Fruit fly (Drosophila melanogaster) whole organism, prepupa: ENCODE measurements around the gene CG32354.

Experiments
- Blimp-1 ChIP-seq: fragments of 200-800 bp; sonication (Bioruptor generic); optimal IDR thresholded peaks from 3 replicates; lab custom pipeline; 2017; ENCODE audit warnings: missing biosample characterization, missing genetic modification characterization, mild to moderate bottlenecking, moderate library complexity, missing genetic modification reagents
- CG10631 ChIP-seq: fragments of 200-800 bp; sonication (Bioruptor generic); optimal IDR thresholded peaks from 2 replicates; lab custom pipeline; 2016; ENCODE audit warnings: missing biosample characterization, missing genetic modification characterization
- CG11762 ChIP-seq: fragments of 200-800 bp; sonication (Bioruptor generic); optimal IDR thresholded peaks from 3 replicates; lab custom pipeline; 2016; ENCODE audit warnings: missing biosample characterization, missing genetic modification characterization; ENCODE audit not compliant: insufficient read depth
- CG11902 ChIP-seq: fragments of 200-800 bp; sonication (Bioruptor generic); optimal IDR thresholded peaks from 3 replicates; lab custom pipeline; 2016; ENCODE audit warnings: missing biosample characterization, missing genetic modification characterization
- CG15336 ChIP-seq: fragments of 200-800 bp; sonication (Bioruptor generic); IDR thresholded peaks from 2 replicates; pipeline ENCODE4 v1.3.6; 2022; ENCODE audit warnings: missing biosample characterization, missing genetic modification characterization
- CG1621 ChIP-seq: fragments of 200-800 bp; sonication (Bioruptor generic); optimal IDR thresholded peaks from 3 replicates; lab custom pipeline; 2018; ENCODE audit warnings: missing biosample characterization, mild to moderate bottlenecking, missing genetic modification characterization
- CG3032 ChIP-seq: fragments of 200-800 bp; optimal IDR thresholded peaks from 2 replicates; lab custom pipeline; 2019; ENCODE audit warnings: missing biosample characterization, mild to moderate bottlenecking, missing genetic modification characterization, moderate library complexity
- CG3919 ChIP-seq: fragments of 200-800 bp; sonication (Bioruptor generic); optimal IDR thresholded peaks from 3 replicates; lab custom pipeline; 2016; ENCODE audit warnings: missing biosample characterization, missing genetic modification characterization
- CG4318 ChIP-seq: fragments of 200-800 bp; sonication (Bioruptor generic); optimal IDR thresholded peaks from 3 replicates; lab custom pipeline; 2017; ENCODE audit warnings: missing biosample characterization, mild to moderate bottlenecking, missing genetic modification characterization
- CG6276 ChIP-seq: fragments of 200-800 bp; sonication (Bioruptor generic); optimal IDR thresholded peaks from 2 replicates; lab custom pipeline; 2017; ENCODE audit warnings: missing biosample characterization, mild to moderate bottlenecking, missing genetic modification characterization
- CG6792 ChIP-seq: fragments of 200-800 bp; sonication (Bioruptor generic); optimal IDR thresholded peaks from 3 replicates; lab custom pipeline; 2016; ENCODE audit warnings: missing biosample characterization, missing genetic modification characterization
- CG6808 ChIP-seq: fragments of 200-800 bp; sonication (Bioruptor generic); optimal IDR thresholded peaks from 3 replicates; lab custom pipeline; 2017; ENCODE audit warnings: missing biosample characterization, missing genetic modification characterization, mild to moderate bottlenecking, moderate library complexity, missing genetic modification reagents
- CG6854 ChIP-seq: fragments of 200-800 bp; sonication (Bioruptor generic); optimal IDR thresholded peaks from 2 replicates; lab custom pipeline; 2017; ENCODE audit warnings: missing biosample characterization, mild to moderate bottlenecking, missing genetic modification characterization
- CG7368 ChIP-seq: fragments of 200-800 bp; sonication (Bioruptor generic); optimal IDR thresholded peaks from 3 replicates; lab custom pipeline; 2016; ENCODE audit warnings: missing biosample characterization, missing genetic modification characterization
- CG8119 ChIP-seq: fragments of 200-800 bp; sonication (Bioruptor generic); IDR thresholded peaks from 3 replicates; pipeline ENCODE4 v1.3.6; 2022; ENCODE audit warnings: missing biosample characterization, missing genetic modification characterization
- CG8319 ChIP-seq: fragments of 200-800 bp; sonication (Bioruptor generic); optimal IDR thresholded peaks from 3 replicates; lab custom pipeline; 2016; ENCODE audit warnings: missing biosample characterization, missing genetic modification characterization
- CG9139 ChIP-seq: fragments of 200-800 bp; sonication (Bioruptor generic); optimal IDR thresholded peaks from 3 replicates; lab custom pipeline; 2017; ENCODE audit warnings: missing biosample characterization, mild to moderate bottlenecking, missing genetic modification characterization
- Eip75B ChIP-seq: fragments of 200-800 bp; sonication (Bioruptor generic); optimal IDR thresholded peaks from 3 replicates; lab custom pipeline; 2016; ENCODE audit warnings: missing biosample characterization, missing genetic modification characterization
- Eip78C ChIP-seq: fragments of 200-800 bp; sonication (Bioruptor generic); peaks from one replicate; lab custom pipeline; 2016; ENCODE audit warnings: missing biosample characterization, missing genetic modification characterization
- Eip93F ChIP-seq: fragments of 200-800 bp; sonication (Bioruptor generic); optimal IDR thresholded peaks from 2 replicates; lab custom pipeline; 2016; ENCODE audit warnings: missing biosample characterization, mild to moderate bottlenecking, missing genetic modification characterization
- Ets21C ChIP-seq: fragments of 200-800 bp; sonication (Bioruptor generic); optimal IDR thresholded peaks from 3 replicates; lab custom pipeline; 2016; ENCODE audit warnings: missing biosample characterization, missing genetic modification characterization
- Gug ChIP-seq: fragments of 200-800 bp; sonication (Bioruptor generic); IDR thresholded peaks from 2 replicates; pipeline ENCODE4 v1.3.6; 2022; ENCODE audit warnings: missing biosample characterization, missing genetic modification characterization
- Hr38 ChIP-seq: sonication (Bioruptor generic); optimal IDR thresholded peaks from 2 replicates; lab custom pipeline; 2016; ENCODE audit warnings: missing biosample characterization, missing genetic modification characterization
- Hr39 ChIP-seq: fragments of 200-800 bp; sonication (Bioruptor generic); optimal IDR thresholded peaks from 2 replicates; lab custom pipeline; 2016; ENCODE audit warnings: missing biosample characterization, missing genetic modification characterization
- Hr4 ChIP-seq: fragments of 200-800 bp; sonication (Bioruptor generic); optimal IDR thresholded peaks from 3 replicates; lab custom pipeline; 2016; ENCODE audit warnings: missing biosample characterization, missing genetic modification characterization
- Lpt ChIP-seq: fragments of 200-800 bp; sonication (Bioruptor generic); optimal IDR thresholded peaks from 3 replicates; lab custom pipeline; 2016; ENCODE audit warnings: missing biosample characterization, missing genetic modification characterization
- Met ChIP-seq: fragments of 200-800 bp; sonication (Bioruptor generic); optimal IDR thresholded peaks from 3 replicates; lab custom pipeline; 2016; ENCODE audit warnings: missing biosample characterization, missing genetic modification characterization
- OdsH ChIP-seq: fragments of 200-800 bp; sonication (Bioruptor generic); optimal IDR thresholded peaks from 3 replicates; lab custom pipeline; 2016; ENCODE audit warnings: missing biosample characterization, missing genetic modification characterization
- Smox ChIP-seq: fragments of 200-800 bp; sonication (Bioruptor generic); optimal IDR thresholded peaks from 3 replicates; lab custom pipeline; 2016; ENCODE audit warnings: missing biosample characterization, missing genetic modification characterization
- Sox102F ChIP-seq: fragments of 200-800 bp; sonication (Bioruptor generic); optimal IDR thresholded peaks from 2 replicates; lab custom pipeline; 2016; ENCODE audit warnings: missing biosample characterization, mild to moderate bottlenecking, missing genetic modification characterization
- Sox14 ChIP-seq: fragments of 200-800 bp; sonication (Bioruptor generic); optimal IDR thresholded peaks from 3 replicates; lab custom pipeline; 2016; ENCODE audit warnings: missing biosample characterization, missing genetic modification characterization
- Sox15 ChIP-seq: fragments of 200-800 bp; sonication (Bioruptor generic); optimal IDR thresholded peaks from 3 replicates; lab custom pipeline; 2016; ENCODE audit warnings: missing biosample characterization, missing genetic modification characterization
- achi ChIP-seq: fragments of 200-800 bp; sonication (Bioruptor generic); optimal IDR thresholded peaks from 3 replicates; lab custom pipeline; 2016; ENCODE audit warnings: missing biosample characterization, missing genetic modification characterization
- acj6 ChIP-seq: fragments of 200-800 bp; sonication (Bioruptor generic); optimal IDR thresholded peaks from 3 replicates; lab custom pipeline; 2016; ENCODE audit warnings: missing biosample characterization, missing genetic modification characterization
- dac ChIP-seq: fragments of 200-800 bp; sonication (Bioruptor generic); optimal IDR thresholded peaks from 2 replicates; lab custom pipeline; 2017; ENCODE audit warnings: missing biosample characterization, mild to moderate bottlenecking, missing genetic modification characterization
- dsx ChIP-seq: fragments of 200-800 bp; optimal IDR thresholded peaks from 3 replicates; lab custom pipeline; 2019; ENCODE audit warnings: missing biosample characterization, mild to moderate bottlenecking, missing genetic modification characterization, moderate library complexity; ENCODE audit not compliant: poor library complexity, severe bottlenecking
- esn ChIP-seq: fragments of 200-800 bp; sonication (Bioruptor generic); optimal IDR thresholded peaks from 2 replicates; lab custom pipeline; 2016; ENCODE audit warnings: missing biosample characterization, mild to moderate bottlenecking, missing genetic modification characterization, moderate library complexity
- fd59A ChIP-seq: fragments of 200-800 bp; sonication (Bioruptor generic); optimal IDR thresholded peaks from 2 replicates; lab custom pipeline; 2017; ENCODE audit warnings: missing biosample characterization, mild to moderate bottlenecking, missing genetic modification characterization, missing genetic modification reagents
- fd85E ChIP-seq: fragments of 200-800 bp; sonication (Bioruptor generic); optimal IDR thresholded peaks from 3 replicates; lab custom pipeline; 2016; ENCODE audit warnings: missing biosample characterization, missing genetic modification characterization
- net ChIP-seq: fragments of 200-800 bp; sonication (Bioruptor generic); optimal IDR thresholded peaks from 3 replicates; lab custom pipeline; 2016; ENCODE audit warnings: missing biosample characterization, missing genetic modification characterization
- salr ChIP-seq, 2 experiments: fragments of 200-800 bp; sonication (Bioruptor generic); optimal IDR thresholded peaks; 3 replicates each; lab custom pipeline; 2016 to 2018; ENCODE audit warnings: missing biosample characterization in 2 of 2, missing genetic modification characterization in 2 of 2, mild to moderate bottlenecking in 1 of 2
- spab ChIP-seq: fragments of 200-800 bp; sonication (Bioruptor generic); optimal IDR thresholded peaks from 2 replicates; lab custom pipeline; 2017; ENCODE audit warnings: missing biosample characterization, mild to moderate bottlenecking, missing genetic modification characterization, missing genetic modification reagents
- ss ChIP-seq, 2 experiments: fragments of 200-800 bp; sonication (Bioruptor generic); optimal IDR thresholded peaks; 2 replicates in 1 of 2; 3 replicates in 1 of 2; lab custom pipeline; 2017 to 2018; ENCODE audit warnings: mild to moderate bottlenecking in 2 of 2, missing biosample characterization in 2 of 2, missing genetic modification characterization in 2 of 2, moderate library complexity in 1 of 2
- svp ChIP-seq: fragments of 200-800 bp; sonication (Bioruptor generic); peaks from one replicate; lab custom pipeline; 2016; ENCODE audit warnings: missing biosample characterization, missing genetic modification characterization
- vri ChIP-seq: fragments of 200-800 bp; sonication (Bioruptor generic); optimal IDR thresholded peaks from 3 replicates; lab custom pipeline; 2016; ENCODE audit warnings: missing biosample characterization, mild to moderate bottlenecking, missing genetic modification characterization

The CG32354 gene

DNA sequence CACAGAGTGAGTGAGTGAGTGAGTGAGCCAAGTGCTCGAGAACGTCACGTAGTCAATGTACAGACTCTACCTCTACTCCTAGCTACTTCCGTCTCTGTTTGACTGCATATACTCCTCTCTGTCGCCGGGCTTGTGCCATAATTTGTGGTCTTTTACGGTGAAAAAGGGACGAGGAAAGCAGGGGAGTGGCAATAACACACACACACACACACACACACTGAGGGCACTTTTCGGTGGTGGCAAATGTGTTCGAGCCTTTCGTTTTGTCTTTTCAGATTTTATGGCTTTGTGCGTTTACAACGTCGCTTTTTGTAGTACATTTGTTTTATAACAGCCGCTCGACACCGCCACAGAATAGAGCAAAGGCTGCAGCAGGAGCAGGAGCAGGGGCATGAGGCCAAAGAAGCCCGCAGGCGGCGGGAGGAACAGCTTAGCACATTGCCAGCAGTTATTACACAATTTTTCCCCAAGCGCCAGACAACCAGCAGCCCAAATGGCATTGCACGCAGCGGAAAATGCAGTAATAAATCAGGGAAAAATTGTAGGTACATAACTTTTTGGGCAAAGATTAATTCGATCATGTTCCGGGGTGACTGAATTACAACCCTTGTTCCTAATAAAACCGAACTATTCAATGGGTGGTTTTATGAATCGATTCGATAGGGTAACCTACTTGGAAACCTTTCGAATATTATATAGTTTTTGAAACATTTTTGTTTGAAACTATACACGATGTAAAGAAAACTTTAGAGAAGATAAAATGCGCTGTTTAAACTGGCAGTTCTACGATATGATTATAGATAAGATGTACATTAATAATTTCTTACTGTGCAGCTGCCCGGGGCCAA is 37.0 kb upstream of the CG32354 start (continued):
- TF ChIP-seq CG6276 (peak; percentile 51), CG10631 (GFP tag; lab: Kevin White, UChicago) (peak; percentile 61), Hr4 (peak; percentile 57), Blimp-1 (GFP tag; lab: Kevin White, UChicago) (no peak), CG11902 (GFP tag; lab: Kevin White, UChicago) (peak; percentile 9), Eip78C (GFP tag; lab: Kevin White, UChicago) (peak; percentile 95), vri (GFP tag; lab: Kevin White, UChicago) (peak; percentile 5), CG15336 (peak; percentile 61), Gug (GFP tag; lab: Robert Waterston, UW) (peak; percentile 47), CG6792 (GFP tag; lab: Kevin White, UChicago) (peak; percentile 64), dsx (GFP tag; lab: Kevin White, UChicago) (peak; percentile 18), CG9139 (peak; percentile 1), CG7368 (no peak), CG3032 (tag; lab: Kevin White, UChicago) (peak; percentile 68), Hr38 (GFP tag; lab: Kevin White, UChicago) (no peak), ss (GFP tag; optimal IDR thresholded peaks at IDR 0.05; lab: Kevin White, UChicago) (peak in 1 of 2 experiments; percentile 34), OdsH (GFP tag; lab: Kevin White, UChicago) (peak; percentile 67), CG8119 (GFP tag; lab: Robert Waterston, UW) (peak; percentile 70), Smox (GFP tag; lab: Kevin White, UChicago) (peak; percentile 58), CG6854 (GFP tag; lab: Kevin White, UChicago) (no peak), CG8319 (GFP tag; lab: Kevin White, UChicago) (peak; percentile 58), spab (GFP tag; lab: Kevin White, UChicago) (peak; percentile 67), fd85E (no peak), Eip75B (GFP tag; lab: Kevin White, UChicago) (peak; percentile 63), achi (GFP tag; lab: Kevin White, UChicago) (peak; percentile 68), net (peak; percentile 68), Lpt (GFP tag; lab: Kevin White, UChicago) (peak; percentile 19), acj6 (GFP tag; lab: Kevin White, UChicago) (peak; percentile 66), dac (GFP tag; lab: Kevin White, UChicago) (peak; percentile 3), CG4318 (GFP tag; lab: Kevin White, UChicago) (peak; percentile 53), Sox14 (GFP tag; lab: Kevin White, UChicago) (peak; percentile 59), esn (GFP tag; lab: Kevin White, UChicago) (peak; percentile 56)

DNA sequence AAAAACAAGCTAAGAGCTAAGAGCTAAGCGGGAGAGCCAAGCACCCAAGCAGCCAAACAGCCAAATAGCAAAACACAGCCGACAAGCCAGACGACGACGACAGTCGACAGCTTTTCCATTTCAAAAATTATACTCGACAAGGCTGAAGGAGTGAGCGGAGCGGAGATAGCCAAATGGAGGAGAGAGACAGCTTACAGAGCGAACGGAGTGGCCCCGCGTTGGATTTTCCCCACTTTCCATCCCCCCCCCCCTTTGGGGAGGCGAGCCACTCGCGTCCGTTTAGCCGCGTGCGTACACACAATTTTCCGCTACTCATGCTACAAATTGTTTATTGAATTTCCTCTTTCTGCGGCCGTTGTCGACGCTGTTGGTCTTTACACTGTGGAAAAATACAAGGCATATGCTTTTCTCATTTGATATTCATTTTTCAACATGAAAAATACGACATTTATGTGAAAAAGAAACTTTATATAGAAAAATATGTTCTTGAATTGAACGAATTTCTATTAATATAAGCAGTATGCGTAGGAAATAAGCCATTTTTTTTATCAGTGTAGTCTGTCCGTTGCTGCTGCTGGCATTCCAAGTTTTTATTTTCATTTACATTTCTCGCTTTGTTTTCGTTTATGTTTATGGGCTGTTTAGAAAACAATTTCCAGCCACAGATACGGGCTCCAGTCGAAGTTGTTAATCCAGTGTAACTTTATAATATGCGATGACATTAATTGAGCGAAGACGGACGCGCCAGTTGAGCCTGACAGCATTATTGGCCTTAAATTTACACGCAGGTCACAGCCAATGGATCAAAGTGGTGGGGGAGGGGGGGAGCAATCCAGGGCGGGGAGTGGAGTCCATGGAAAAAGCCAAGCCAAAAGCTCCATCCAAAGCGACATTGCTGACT is 36.1 kb upstream of the CG32354 start:
- TF ChIP-seq CG4318 (GFP tag; lab: Kevin White, UChicago) (peak; percentile 95), CG8319 (GFP tag; lab: Kevin White, UChicago) (peak; percentile 86), CG3919 (peak; percentile 96), Eip93F (GFP tag; lab: Kevin White, UChicago) (peak; percentile 9), Hr39 (GFP tag; lab: Kevin White, UChicago) (peak; percentile 89), CG1621 (tag; lab: Kevin White, UChicago) (peak; percentile 89), CG11762 (GFP tag; lab: Kevin White, UChicago) (peak; percentile 94), Met (peak; percentile 89), CG6792 (GFP tag; lab: Kevin White, UChicago) (peak; percentile 90), dsx (GFP tag; lab: Kevin White, UChicago) (peak; percentile 89), salr (GFP tag; optimal IDR thresholded peaks at IDR 0.05; lab: Kevin White, UChicago) (peak; percentile 80 to 96), svp (GFP tag; lab: Kevin White, UChicago) (peak; percentile 95), CG3032 (tag; lab: Kevin White, UChicago) (peak; percentile 95), Hr38 (GFP tag; lab: Kevin White, UChicago) (peak; percentile 53), esn (GFP tag; lab: Kevin White, UChicago) (peak; percentile 91), fd59A (GFP tag; lab: Kevin White, UChicago) (peak; percentile 89), Ets21C (peak; percentile 75), Hr4 (peak; percentile 98), CG6808 (GFP tag; lab: Kevin White, UChicago) (peak; percentile 93), CG10631 (GFP tag; lab: Kevin White, UChicago) (peak; percentile 95), Sox15 (peak; percentile 84), dac (GFP tag; lab: Kevin White, UChicago) (peak; percentile 93), Sox102F (GFP tag; lab: Kevin White, UChicago) (peak; percentile 87)
